Fruit fly (Drosophila melanogaster): Measurements from ENCODE around the gene Sfp33A2.

Sfp33A2 gene

dm6 chr2L:11837413-11837812, at the start of gene Sfp33A2:
Gene Sfp33A2 (plus strand): TSS chr2L:11837713.
- no peak for TF ChIP-seq CG15710 (tag; optimal IDR thresholded peaks at IDR 0.05)
- TF ChIP-seq CG8159 (tag; optimal IDR thresholded peaks at IDR 0.05), result no peak
- no peak for TF ChIP-seq CG12605 (GFP tag; IDR thresholded peaks at IDR 0.05)
- no peak for TF ChIP-seq CG34367 (tag; optimal IDR thresholded peaks at IDR 0.05)
- TF ChIP-seq CG17806 (tag; optimal IDR thresholded peaks at IDR 0.05), result no peak
- no peak for TF ChIP-seq Snoo (tag; optimal IDR thresholded peaks at IDR 0.05)
- TF ChIP-seq D1 (tag; optimal IDR thresholded peaks at IDR 0.05), result no peak
- no peak for TF ChIP-seq CG32121 (GFP tag; IDR thresholded peaks at IDR 0.05)
- no peak for TF ChIP-seq Ets98B (GFP tag; IDR thresholded peaks at IDR 0.05)
- no peak for TF ChIP-seq rn (GFP tag; IDR thresholded peaks at IDR 0.05)
- TF ChIP-seq CG13204 (GFP tag; optimal IDR thresholded peaks at IDR 0.05), result no peak
- TF ChIP-seq CG9948 (tag; optimal IDR thresholded peaks at IDR 0.05), result no peak
- no peak for TF ChIP-seq gl (tag; optimal IDR thresholded peaks at IDR 0.05)
- TF ChIP-seq Pif1B (GFP tag; optimal IDR thresholded peaks at IDR 0.05), result no peak
- no peak for TF ChIP-seq fd96Ca (GFP tag; IDR thresholded peaks at IDR 0.05)

dm6 chr2L:11788034-11788433, 49.5 kb upstream of the Sfp33A2 start, which contains the start of gene CG14931:
Gene CG14931 (plus strand): TSS chr2L:11788334.
- TF ChIP-seq gl (tag; optimal IDR thresholded peaks at IDR 0.05) (no peak), CG14655 (GFP tag; optimal IDR thresholded peaks at IDR 0.05) (no peak), D1 (tag; optimal IDR thresholded peaks at IDR 0.05) (no peak), Ets98B (GFP tag; IDR thresholded peaks at IDR 0.05) (no peak), CG34367 (tag; optimal IDR thresholded peaks at IDR 0.05) (no peak), CG13204 (GFP tag; optimal IDR thresholded peaks at IDR 0.05) (no peak), Pif1A (GFP tag; optimal IDR thresholded peaks at IDR 0.05) (no peak), EcR (GFP tag; optimal IDR thresholded peaks at IDR 0.05) (no peak), CG9948 (tag; optimal IDR thresholded peaks at IDR 0.05) (no peak), CG8159 (tag; optimal IDR thresholded peaks at IDR 0.05) (no peak), CG17806 (tag; optimal IDR thresholded peaks at IDR 0.05) (no peak), CG4496 (GFP tag; IDR thresholded peaks at IDR 0.05) (no peak), CG8301 (tag; optimal IDR thresholded peaks at IDR 0.05) (no peak)

- TF ChIP-seq CG8159 (tag; optimal IDR thresholded peaks at IDR 0.05) (no peak), fd96Ca (GFP tag; IDR thresholded peaks at IDR 0.05) (no peak), CG13204 (GFP tag; optimal IDR thresholded peaks at IDR 0.05) (no peak), Pif1A (GFP tag; optimal IDR thresholded peaks at IDR 0.05) (no peak), D1 (tag; optimal IDR thresholded peaks at IDR 0.05) (no peak), CG9948 (tag; optimal IDR thresholded peaks at IDR 0.05) (no peak), CG17806 (tag; optimal IDR thresholded peaks at IDR 0.05) (no peak), CG14655 (GFP tag; optimal IDR thresholded peaks at IDR 0.05) (no peak), Snoo (tag; optimal IDR thresholded peaks at IDR 0.05) (no peak), CG34367 (tag; optimal IDR thresholded peaks at IDR 0.05) (no peak), EcR (GFP tag; optimal IDR thresholded peaks at IDR 0.05) (no peak), CG4496 (GFP tag; IDR thresholded peaks at IDR 0.05) (no peak)
Measured at dm6 chr2L:11789690-11790089, 47.8 kb upstream of the Sfp33A2 start, which contains the start of gene CG14932. Gene CG14932 (plus strand): TSS chr2L:11789919.

DNA sequence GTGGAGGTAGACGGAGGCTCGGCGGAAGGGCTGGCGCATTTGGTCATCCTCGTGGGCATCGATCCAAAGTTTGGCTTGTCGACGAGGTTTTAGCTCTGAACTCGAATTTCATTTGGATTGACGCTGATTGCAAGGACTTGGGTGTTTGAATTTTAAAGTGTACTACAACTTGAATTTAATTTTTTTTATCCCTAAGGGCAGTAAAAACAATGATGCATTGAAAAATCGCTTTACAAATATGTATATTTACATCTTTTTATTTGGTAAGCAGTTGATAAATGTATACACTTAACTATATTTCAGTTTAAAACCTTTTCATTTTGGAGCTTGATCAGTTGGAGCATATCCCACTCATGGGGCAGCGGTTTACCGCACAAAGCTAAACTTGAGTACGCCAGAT, 45.2 kb upstream of the Sfp33A2 start, which contains the start of gene Tsp33B:
Tsp33B (minus strand) TSS at position 101 of the 400 bp plus-strand sequence.
- no peak for TF ChIP-seq CG17806 (tag; optimal IDR thresholded peaks at IDR 0.05)
- TF ChIP-seq gl (tag; optimal IDR thresholded peaks at IDR 0.05), result no peak
- no peak for TF ChIP-seq EcR (GFP tag; optimal IDR thresholded peaks at IDR 0.05)

DNA sequence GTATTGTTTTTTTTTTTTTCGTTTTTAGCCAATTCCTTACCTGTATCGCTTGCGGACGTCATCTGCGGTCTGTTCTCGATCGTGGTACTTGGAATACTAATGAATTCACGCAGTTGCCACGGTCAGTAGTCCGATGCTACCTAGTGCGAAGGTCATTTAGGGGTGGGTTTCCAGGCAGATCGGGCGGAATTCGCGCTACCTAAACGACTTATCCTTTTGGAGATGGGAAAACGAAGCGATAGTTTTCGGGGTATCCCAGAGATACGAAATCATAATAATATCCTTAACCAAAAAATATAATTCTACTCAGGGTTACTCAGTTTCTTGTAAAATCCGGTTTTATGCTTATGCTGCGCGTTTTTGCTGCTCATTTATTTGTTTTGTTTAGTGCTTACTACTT, 43.5 kb upstream of the Sfp33A2 start, which contains the start of gene CG14937:
CG14937 (minus strand) TSS at position 101 of the 400 bp plus-strand sequence.
- TF ChIP-seq fd96Ca (GFP tag; IDR thresholded peaks at IDR 0.05) (no peak), CG4496 (GFP tag; IDR thresholded peaks at IDR 0.05) (no peak), CG13204 (GFP tag; optimal IDR thresholded peaks at IDR 0.05) (no peak), D1 (tag; optimal IDR thresholded peaks at IDR 0.05) (no peak), CG15710 (tag; optimal IDR thresholded peaks at IDR 0.05) (no peak), Snoo (tag; optimal IDR thresholded peaks at IDR 0.05) (no peak), CG8301 (tag; optimal IDR thresholded peaks at IDR 0.05) (no peak), CG10348 (GFP tag; IDR thresholded peaks at IDR 0.05) (no peak), EcR (GFP tag; optimal IDR thresholded peaks at IDR 0.05) (no peak), gl (tag; optimal IDR thresholded peaks at IDR 0.05) (no peak), CG14655 (GFP tag; optimal IDR thresholded peaks at IDR 0.05) (no peak), Pif1A (GFP tag; optimal IDR thresholded peaks at IDR 0.05) (no peak)

DNA sequence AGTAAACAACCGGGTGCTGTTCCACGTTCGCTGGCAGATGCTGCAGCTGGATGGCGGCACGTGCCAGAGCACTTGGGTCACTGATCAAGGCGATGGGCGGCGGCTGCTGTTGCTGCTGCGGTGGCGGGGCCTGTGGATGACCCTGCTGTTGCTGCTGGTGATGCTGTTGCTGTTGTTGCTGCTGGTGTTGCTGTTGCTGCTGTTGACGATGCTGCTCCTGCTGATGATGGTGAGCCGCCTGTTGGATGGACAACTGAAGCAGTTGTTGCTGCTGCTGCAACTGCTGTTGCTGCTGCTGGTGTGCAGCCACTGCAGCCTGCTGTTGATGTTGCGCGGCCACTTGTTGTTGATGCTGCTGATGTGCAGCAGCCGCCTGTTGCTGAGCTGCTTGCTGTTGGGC, 40.4 kb upstream of the Sfp33A2 start:
- TF ChIP-seq gl (tag; optimal IDR thresholded peaks at IDR 0.05), result no peak
- no peak for TF ChIP-seq CG17806 (tag; optimal IDR thresholded peaks at IDR 0.05)
- TF ChIP-seq CG32121 (GFP tag; IDR thresholded peaks at IDR 0.05), result no peak
- TF ChIP-seq CG34367 (tag; optimal IDR thresholded peaks at IDR 0.05), result no peak
- TF ChIP-seq CG8301 (tag; optimal IDR thresholded peaks at IDR 0.05), result no peak
- no peak for TF ChIP-seq Snoo (tag; optimal IDR thresholded peaks at IDR 0.05)
- no peak for TF ChIP-seq CG8159 (tag; optimal IDR thresholded peaks at IDR 0.05)
- TF ChIP-seq CG10348 (GFP tag; IDR thresholded peaks at IDR 0.05), result no peak
- no peak for TF ChIP-seq rn (GFP tag; IDR thresholded peaks at IDR 0.05)
- no peak for TF ChIP-seq CG12605 (GFP tag; IDR thresholded peaks at IDR 0.05)

All from whole organism, pupa.